Worm (Caenorhabditis elegans) whole organism, midembryonic: ENCODE measurements around the gene gpx-5.

ENCODE experiments used
- cog-1 ChIP-seq: sonication (generic microtip); optimal IDR thresholded peaks from 2 replicates; lab custom pipeline; 2016; ENCODE audit warnings: missing genetic modification characterization, missing compliant biosample characterization
- klf-2 ChIP-seq: fragments of 200-800 bp; sonication (Bioruptor generic); conservative IDR thresholded peaks from 2 replicates; pipeline ENCODE4 v1.3.6; 2022; ENCODE audit warnings: missing genetic modification reagents, missing genetic modification characterization, missing compliant biosample characterization
- med-1 ChIP-seq: sonication (generic microtip); optimal IDR thresholded peaks from 2 replicates; lab custom pipeline; 2017; ENCODE audit warnings: missing genetic modification characterization, mild to moderate bottlenecking, missing compliant biosample characterization, antibody characterized with exemption, missing genetic modification reagents; ENCODE audit not compliant: insufficient read depth
- tab-1 ChIP-seq: fragments of 200-800 bp; sonication (Bioruptor generic); IDR thresholded peaks from 2 replicates; pipeline ENCODE4 v1.3.6; 2022; ENCODE audit warnings: missing genetic modification characterization, missing compliant biosample characterization

- no peak for TF ChIP-seq klf-2 (GFP tag; lab: Robert Waterston, UW)
- no peak for TF ChIP-seq cog-1 (tag; lab: Kevin White, UChicago)
- TF ChIP-seq tab-1 = no peak
- TF ChIP-seq med-1 = no peak
These were observed at the start of gene gpx-5 for ce11 chrX:9584333-9584732.
